Worm (Caenorhabditis elegans) whole organism, L1 larva: ENCODE results near the gene M199.136.

Experiments
- alr-1 ChIP-seq: fragments of 200-800 bp; sonication (Bioruptor generic); optimal IDR thresholded peaks from 2 replicates; lab custom pipeline; 2018; ENCODE audit warnings: borderline replicate concordance, mild to moderate bottlenecking, missing genetic modification characterization, missing compliant biosample characterization
- ama-1 ChIP-seq: fragments of 150-350 bp; optimal IDR thresholded peaks from 2 replicates; lab custom pipeline; 2014
- ceh-90 ChIP-seq: sonication (generic microtip); optimal IDR thresholded peaks from 2 replicates; lab custom pipeline; 2016; ENCODE audit warnings: missing genetic modification characterization, missing compliant biosample characterization
- ces-1 ChIP-seq: fragments of 150-350 bp; optimal IDR thresholded peaks from 2 replicates; lab custom pipeline; 2014; ENCODE audit warnings: missing biosample characterization, missing genetic modification reagents, missing genetic modification characterization
- dpl-1 ChIP-seq, 3 experiments: fragments of 150-350 bp in 2 of 3; sonication (generic microtip) in 1 of 3; optimal IDR thresholded peaks; 2 replicates each; lab custom pipeline; 2014 to 2017; ENCODE audit warnings: missing biosample characterization in 3 of 3, missing genetic modification characterization in 3 of 3, missing genetic modification reagents in 3 of 3
- elt-3 ChIP-seq, 6 experiments: fragments of 150-350 bp in 1 of 6; sonication (generic microtip); optimal IDR thresholded peaks; 2 replicates each; lab custom pipeline; 2017 to 2018; ENCODE audit warnings: missing biosample characterization in 6 of 6, missing genetic modification characterization in 6 of 6, inconsistent platforms in 1 of 6
- fkh-10 ChIP-seq: sonication (generic microtip); optimal IDR thresholded peaks from 2 replicates; lab custom pipeline; 2017; ENCODE audit warnings: missing biosample characterization, missing genetic modification reagents, missing genetic modification characterization
- hlh-17 ChIP-seq: fragments of 200-800 bp; sonication (Bioruptor generic); optimal IDR thresholded peaks from 2 replicates; lab custom pipeline; 2018; ENCODE audit warnings: missing genetic modification characterization, mild to moderate bottlenecking, missing compliant biosample characterization, moderate library complexity, borderline replicate concordance
- lin-13 ChIP-seq: fragments of 150-350 bp; optimal IDR thresholded peaks from 2 replicates; lab custom pipeline; 2014; ENCODE audit warnings: missing biosample characterization, missing genetic modification reagents, missing genetic modification characterization
- lin-39 ChIP-seq: fragments of 150-350 bp; optimal IDR thresholded peaks from 2 replicates; lab custom pipeline; 2014; ENCODE audit warnings: missing biosample characterization, missing genetic modification reagents, missing genetic modification characterization
- unc-130 ChIP-seq: fragments of 150-350 bp; optimal IDR thresholded peaks from 2 replicates; lab custom pipeline; 2017; ENCODE audit warnings: missing biosample characterization, missing genetic modification characterization, inconsistent platforms
- unc-86 ChIP-seq: sonication (generic microtip); optimal IDR thresholded peaks from 2 replicates; lab custom pipeline; 2016; ENCODE audit warnings: missing genetic modification characterization, missing compliant biosample characterization
- zip-4 ChIP-seq: fragments of 200-800 bp; sonication (Bioruptor generic); optimal IDR thresholded peaks from 2 replicates; lab custom pipeline; 2018; ENCODE audit warnings: mild to moderate bottlenecking, missing genetic modification characterization, moderate library complexity, missing compliant biosample characterization

DNA sequence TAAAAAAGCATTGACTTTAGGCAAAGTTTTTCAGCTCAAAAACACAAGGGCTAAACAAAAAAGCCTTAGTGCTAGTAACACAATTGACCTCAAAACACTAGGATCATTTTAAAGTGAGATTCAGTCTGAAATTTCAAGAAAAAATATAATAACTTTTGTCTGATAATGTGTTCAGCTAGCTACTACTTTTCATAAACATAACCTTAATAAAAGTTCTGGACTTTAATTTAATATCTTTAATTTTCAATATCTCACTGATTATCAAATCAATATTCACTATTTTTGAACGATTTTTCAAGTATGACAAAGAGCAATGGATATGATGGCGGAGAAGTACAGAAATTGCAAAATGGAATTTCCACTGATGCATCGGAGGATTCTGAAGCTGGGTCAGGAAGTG lies 4.2 kb upstream of the M199.136 start, which contains the start of gene M199.135:
- no peak for TF ChIP-seq fkh-10
- TF ChIP-seq zip-4 (GFP tag; lab: Kevin White, UChicago) = no peak
- TF ChIP-seq unc-86 (tag; lab: Kevin White, UChicago) = no peak
- no peak for TF ChIP-seq lin-39 (tag; lab: Kevin White, UChicago)
- no peak for TF ChIP-seq hlh-17 (GFP tag; lab: Kevin White, UChicago)
- TF ChIP-seq ces-1 (GFP tag; lab: Kevin White, UChicago) = no peak
- no peak for TF ChIP-seq lin-13 (GFP tag; lab: Kevin White, UChicago)
- TF ChIP-seq unc-130 (tag; lab: Kevin White, UChicago) = no peak
- no peak for TF ChIP-seq alr-1
- no peak for TF ChIP-seq ama-1
- TF ChIP-seq ceh-90 (tag; lab: Kevin White, UChicago) = no peak
- TF ChIP-seq elt-3 (tag; optimal IDR thresholded peaks at IDR 0.05; lab: Kevin White, UChicago) = no peak
- no peak for TF ChIP-seq dpl-1 (GFP tag; optimal IDR thresholded peaks at IDR 0.05; lab: Kevin White, UChicago)
